Fruit fly (Drosophila melanogaster) whole organism, pupa: ENCODE measurements around the gene mtsh.

Experiments
- CG12605 ChIP-seq: fragments of 200-800 bp; sonication (Bioruptor generic); IDR thresholded peaks from 2 replicates; pipeline ENCODE4 v1.3.6; 2022; ENCODE audit warnings: missing biosample characterization, missing genetic modification characterization
- CG13204 ChIP-seq: fragments of 200-800 bp; sonication (Bioruptor generic); optimal IDR thresholded peaks from 2 replicates; lab custom pipeline; 2018; ENCODE audit warnings: missing biosample characterization, mild to moderate bottlenecking, missing genetic modification characterization, moderate library complexity
- CG17806 ChIP-seq: fragments of 200-800 bp; sonication (Bioruptor generic); optimal IDR thresholded peaks from 2 replicates; lab custom pipeline; 2018; ENCODE audit warnings: missing biosample characterization, mild to moderate bottlenecking, missing genetic modification characterization, moderate library complexity
- CG32121 ChIP-seq: fragments of 200-800 bp; sonication (Bioruptor generic); IDR thresholded peaks from 2 replicates; pipeline ENCODE4 v1.3.6; 2022; ENCODE audit warnings: missing biosample characterization, missing genetic modification characterization
- CG34367 ChIP-seq: fragments of 200-800 bp; sonication (Bioruptor generic); optimal IDR thresholded peaks from 2 replicates; lab custom pipeline; 2018; ENCODE audit warnings: missing biosample characterization, mild to moderate bottlenecking, missing genetic modification characterization
- CG4496 ChIP-seq: fragments of 200-800 bp; sonication (Bioruptor generic); IDR thresholded peaks from 3 replicates; pipeline ENCODE4 v1.3.6; 2022; ENCODE audit warnings: missing biosample characterization, missing genetic modification characterization
- CG8301 ChIP-seq: fragments of 200-800 bp; sonication (Bioruptor generic); optimal IDR thresholded peaks from 2 replicates; lab custom pipeline; 2018; ENCODE audit warnings: missing biosample characterization, mild to moderate bottlenecking, missing genetic modification characterization
- CG9948 ChIP-seq: fragments of 200-800 bp; sonication (Bioruptor generic); optimal IDR thresholded peaks from 2 replicates; lab custom pipeline; 2018; ENCODE audit warnings: missing biosample characterization, mild to moderate bottlenecking, missing genetic modification characterization, moderate library complexity
- EcR ChIP-seq: fragments of 200-800 bp; sonication (Bioruptor generic); optimal IDR thresholded peaks from 3 replicates; lab custom pipeline; 2019; ENCODE audit warnings: missing biosample characterization, missing genetic modification characterization, mild to moderate bottlenecking, moderate library complexity, missing genetic modification reagents
- Pif1B ChIP-seq: fragments of 200-800 bp; sonication (Bioruptor generic); optimal IDR thresholded peaks from 3 replicates; lab custom pipeline; 2016; ENCODE audit warnings: missing biosample characterization, missing genetic modification characterization
- Snoo ChIP-seq: fragments of 200-800 bp; sonication (Bioruptor generic); optimal IDR thresholded peaks from 3 replicates; lab custom pipeline; 2017; ENCODE audit warnings: missing biosample characterization, mild to moderate bottlenecking, missing genetic modification characterization, inconsistent platforms

DNA sequence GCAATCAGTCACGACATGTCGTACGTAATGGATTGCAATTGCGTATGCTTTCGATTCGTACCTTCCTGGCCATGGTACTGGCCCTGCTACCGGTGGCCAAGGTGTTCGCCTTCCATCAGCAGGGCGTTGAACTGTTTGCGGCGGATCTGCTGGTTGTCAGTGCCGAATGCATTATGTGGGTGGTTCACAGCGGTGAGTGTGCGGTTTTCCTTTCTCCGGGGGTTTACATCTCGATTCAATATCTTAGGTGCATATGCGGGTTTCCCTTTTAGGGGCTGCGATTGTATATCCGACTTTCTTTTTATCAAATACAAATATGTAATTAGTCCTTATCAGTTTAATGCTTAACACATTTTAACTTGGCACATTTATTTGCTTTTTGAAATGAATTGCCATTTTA lies 8.0 kb downstream of the mtsh start:
- TF ChIP-seq CG12605 (GFP tag; lab: Robert Waterston, UW) (no peak), CG4496 (GFP tag; lab: Robert Waterston, UW) (no peak), CG13204 (GFP tag; lab: Kevin White, UChicago) (no peak), CG34367 (no peak), EcR (GFP tag; lab: Kevin White, UChicago) (peak; percentile 32), Pif1B (GFP tag; lab: Kevin White, UChicago) (no peak), CG8301 (no peak), CG32121 (GFP tag; lab: Robert Waterston, UW) (no peak), CG17806 (tag; lab: Kevin White, UChicago) (no peak), Snoo (tag; lab: Kevin White, UChicago) (no peak), CG9948 (tag; lab: Kevin White, UChicago) (no peak)
